Worm (Caenorhabditis elegans): ENCODE measurements around the gene clec-84.

The clec-84 gene

ce11 chrIV:2805525-2805924 is 36.7 kb upstream of the clec-84 start, which contains the start of gene Y54G2A.45 (continued):
- peak; percentile 80 for TF ChIP-seq pha-4 (GFP tag; IDR thresholded peaks at IDR 0.05)
- no peak for TF ChIP-seq pha-4 (tag; optimal IDR thresholded peaks at IDR 0.05)
- peak; percentile 72; the same call in 1 of the 2 replicates for TF ChIP-seq dmd-9 (GFP tag; IDR thresholded peaks at IDR 0.05)
- TF ChIP-seq ZK546.5 (tag; optimal IDR thresholded peaks at IDR 0.05): no peak
- peak; percentile 72 for TF ChIP-seq spr-1 (tag; optimal IDR thresholded peaks at IDR 0.05)
- no peak for TF ChIP-seq zip-11 (GFP tag; IDR thresholded peaks at IDR 0.05)
- no peak for TF ChIP-seq daf-8 (GFP tag; IDR thresholded peaks at IDR 0.05)
- peak; percentile 87 for TF ChIP-seq dmd-6 (GFP tag; IDR thresholded peaks at IDR 0.05)
- peak; percentile 51 for TF ChIP-seq rbr-2 (tag; optimal IDR thresholded peaks at IDR 0.05)
- no peak for TF ChIP-seq jun-1 (tag; optimal IDR thresholded peaks at IDR 0.05)
- no peak for TF ChIP-seq ces-1 (GFP tag; optimal IDR thresholded peaks at IDR 0.05)
- peak; percentile 89 for TF ChIP-seq nhr-28 (tag; optimal IDR thresholded peaks at IDR 0.05)
- peak; percentile 78 for TF ChIP-seq snpc-1.2 (GFP tag; IDR thresholded peaks at IDR 0.05)
- TF ChIP-seq arid-1 (GFP tag; conservative IDR thresholded peaks at IDR 0.05): peak; percentile 78
- TF ChIP-seq mdl-1 (tag; optimal IDR thresholded peaks at IDR 0.05): peak in 1 of 2 experiments; percentile 32
- TF ChIP-seq zag-1 (tag; optimal IDR thresholded peaks at IDR 0.05): no peak
- TF ChIP-seq ceh-28 (tag; optimal IDR thresholded peaks at IDR 0.05): no peak
- peak; percentile 78 for TF ChIP-seq F49E8.2 (tag; optimal IDR thresholded peaks at IDR 0.05; ENCODE audit: borderline replicate concordance)
- peak; percentile 60 to 78 for TF ChIP-seq daf-16 (GFP tag; optimal IDR thresholded peaks at IDR 0.05)
- TF ChIP-seq daf-16 (tag; optimal IDR thresholded peaks at IDR 0.05): peak; percentile 89
- TF ChIP-seq nhr-77 (tag; optimal IDR thresholded peaks at IDR 0.05): peak; percentile 15
- no peak for TF ChIP-seq T20F7.1 (GFP tag; optimal IDR thresholded peaks at IDR 0.05)
- no peak for TF ChIP-seq nhr-10 (tag; optimal IDR thresholded peaks at IDR 0.05)
- TF ChIP-seq madf-9 (GFP tag; conservative IDR thresholded peaks at IDR 0.05): peak; percentile 89
- TF ChIP-seq hlh-11 (tag; optimal IDR thresholded peaks at IDR 0.05): peak; percentile 85
- peak; percentile 70 for TF ChIP-seq aha-1 (tag)
- no peak for TF ChIP-seq lin-1 (GFP tag; IDR thresholded peaks at IDR 0.05)
- peak; percentile 57; the same call in 1 of the 2 replicates for TF ChIP-seq Y75B8A.6 (GFP tag; IDR thresholded peaks at IDR 0.05)
- peak; percentile 60 for TF ChIP-seq T26A8.4 (GFP tag; IDR thresholded peaks at IDR 0.05)
- TF ChIP-seq dve-1 (tag; optimal IDR thresholded peaks at IDR 0.05; ENCODE audit: insufficient read depth): peak; percentile 88
- TF ChIP-seq unc-39 (tag; optimal IDR thresholded peaks at IDR 0.05): no peak
- no peak for TF ChIP-seq snpc-4 (tag; optimal IDR thresholded peaks at IDR 0.05)
- TF ChIP-seq nhr-76 (tag; optimal IDR thresholded peaks at IDR 0.05): no peak
- peak; percentile 38 for TF ChIP-seq duxl-1 (tag; optimal IDR thresholded peaks at IDR 0.05; ENCODE audit: poor library complexity)
- peak; percentile 53; the same call in 1 of the 2 replicates for TF ChIP-seq mdt-29 (GFP tag; IDR thresholded peaks at IDR 0.05)
- TF ChIP-seq sdz-12 (GFP tag; optimal IDR thresholded peaks at IDR 0.05): no peak
- peak; percentile 58 for TF ChIP-seq F10B5.3 (tag; optimal IDR thresholded peaks at IDR 0.05)
- no peak for TF ChIP-seq nhr-237 (tag; optimal IDR thresholded peaks at IDR 0.05)
- no peak for TF ChIP-seq attf-4 (tag; optimal IDR thresholded peaks at IDR 0.05)
- TF ChIP-seq nhr-11 (tag; optimal IDR thresholded peaks at IDR 0.05): peak; percentile 55
- TF ChIP-seq ZK337.2 (GFP tag; IDR thresholded peaks at IDR 0.05): peak; percentile 51; the same call in 1 of the 2 replicates
- 0 out of 2 replicates have a peak, but pooled peaks have one; percentile 12 for TF ChIP-seq mxl-2 (GFP tag; conservative IDR thresholded peaks at IDR 0.05)
- peak; percentile 52; the same call in 1 of the 2 replicates for TF ChIP-seq nhr-41 (GFP tag; IDR thresholded peaks at IDR 0.05)
- TF ChIP-seq dmd-8 (GFP tag; IDR thresholded peaks at IDR 0.05): peak; percentile 77; the same call in 1 of the 2 replicates
- peak; percentile 74; the same call in 1 of the 2 replicates for TF ChIP-seq saeg-2 (GFP tag; IDR thresholded peaks at IDR 0.05)
- peak; percentile 25 for TF ChIP-seq dpl-1 (GFP tag; optimal IDR thresholded peaks at IDR 0.05)
- TF ChIP-seq lin-38 (GFP tag; IDR thresholded peaks at IDR 0.05): peak; percentile 80
- TF ChIP-seq ama-1 (optimal IDR thresholded peaks at IDR 0.05): no peak
- TF ChIP-seq egl-43 (GFP tag; IDR thresholded peaks at IDR 0.05): peak; percentile 82
- no peak for TF ChIP-seq zfp-3 (GFP tag; conservative IDR thresholded peaks at IDR 0.05)
- peak; percentile 77 for TF ChIP-seq mxl-3 (GFP tag; optimal IDR thresholded peaks at IDR 0.05)
- peak; percentile 65 for TF ChIP-seq unc-130 (GFP tag; optimal IDR thresholded peaks at IDR 0.05)

All from whole organism, L4 larva.